Worm (Caenorhabditis elegans) whole organism, L3 larva: ENCODE results near the gene dph-1.
A peak's percentile ranks its signal among the peaks of the same experiment; 100 is the strongest.

Experiments
- R02D3.7 ChIP-seq: fragments of 150-350 bp; optimal IDR thresholded peaks from 2 replicates; lab custom pipeline; 2014; ENCODE audit warnings: missing biosample characterization, missing genetic modification characterization
- aly-2 ChIP-seq: fragments of 150-350 bp; optimal IDR thresholded peaks from 2 replicates; lab custom pipeline; 2014; ENCODE audit warnings: missing biosample characterization, missing genetic modification characterization
- ama-1 ChIP-seq: fragments of 150-350 bp; optimal IDR thresholded peaks from 2 replicates; lab custom pipeline; 2018
- ceh-16 ChIP-seq: sonication (generic microtip); optimal IDR thresholded peaks from 2 replicates; lab custom pipeline; 2017; ENCODE audit warnings: missing biosample characterization, missing genetic modification characterization
- ceh-82 ChIP-seq: fragments of 150-350 bp; optimal IDR thresholded peaks from 2 replicates; lab custom pipeline; 2014; ENCODE audit warnings: missing biosample characterization, missing genetic modification characterization
- daf-12 ChIP-seq: fragments of 150-350 bp; optimal IDR thresholded peaks from 2 replicates; lab custom pipeline; 2014; ENCODE audit warnings: missing biosample characterization, missing genetic modification reagents, missing genetic modification characterization
- egl-5 ChIP-seq: fragments of 150-350 bp; optimal IDR thresholded peaks from 2 replicates; lab custom pipeline; 2017; ENCODE audit warnings: missing biosample characterization, missing genetic modification reagents, missing genetic modification characterization, inconsistent platforms
- elt-1 ChIP-seq: fragments of 150-350 bp; optimal IDR thresholded peaks from 2 replicates; lab custom pipeline; 2014; ENCODE audit warnings: missing biosample characterization, missing genetic modification characterization
- elt-2 ChIP-seq: sonication (generic microtip); optimal IDR thresholded peaks from 2 replicates; lab custom pipeline; 2016; ENCODE audit warnings: missing genetic modification reagents, mild to moderate bottlenecking, missing genetic modification characterization, missing compliant biosample characterization
- elt-3 ChIP-seq, 3 experiments: fragments of 150-350 bp in 1 of 3; sonication (generic microtip) in 2 of 3; optimal IDR thresholded peaks; 2 replicates in 2 of 3; 4 replicates in 1 of 3; lab custom pipeline; 2014 to 2017; ENCODE audit warnings: missing biosample characterization in 3 of 3, missing genetic modification characterization in 3 of 3
- fkh-10 ChIP-seq: sonication (generic microtip); optimal IDR thresholded peaks from 2 replicates; lab custom pipeline; 2017; ENCODE audit warnings: missing biosample characterization, missing genetic modification reagents, missing genetic modification characterization
- fkh-2 ChIP-seq: fragments of 150-350 bp; optimal IDR thresholded peaks from 2 replicates; lab custom pipeline; 2014; ENCODE audit warnings: missing biosample characterization, missing genetic modification reagents, missing genetic modification characterization
- lin-39 ChIP-seq: fragments of 150-350 bp; optimal IDR thresholded peaks from 2 replicates; lab custom pipeline; 2018; ENCODE audit warnings: missing biosample characterization, missing genetic modification reagents, missing genetic modification characterization
- lsy-12 ChIP-seq: sonication (generic microtip); optimal IDR thresholded peaks from 2 replicates; lab custom pipeline; 2016; ENCODE audit warnings: mild to moderate bottlenecking, missing genetic modification characterization, missing compliant biosample characterization
- mdl-1 ChIP-seq: fragments of 150-350 bp; optimal IDR thresholded peaks from 2 replicates; lab custom pipeline; 2014; ENCODE audit warnings: missing biosample characterization, missing genetic modification characterization
- mml-1 ChIP-seq: fragments of 150-350 bp; sonication (generic microtip); optimal IDR thresholded peaks from 3 replicates; lab custom pipeline; 2014; ENCODE audit warnings: missing biosample characterization, missing genetic modification characterization
- nfya-1 ChIP-seq: sonication (generic microtip); optimal IDR thresholded peaks from 2 replicates; lab custom pipeline; 2017; ENCODE audit warnings: missing genetic modification characterization, mild to moderate bottlenecking, missing compliant biosample characterization, antibody characterized with exemption, moderate library complexity; ENCODE audit not compliant: insufficient read depth
- nhr-11 ChIP-seq: fragments of 150-350 bp; optimal IDR thresholded peaks from 2 replicates; lab custom pipeline; 2014; ENCODE audit warnings: missing biosample characterization, missing genetic modification characterization
- nhr-237 ChIP-seq: fragments of 150-350 bp; optimal IDR thresholded peaks from 2 replicates; lab custom pipeline; 2014; ENCODE audit warnings: missing biosample characterization, missing genetic modification characterization
- nhr-25 ChIP-seq: sonication (generic microtip); optimal IDR thresholded peaks from 2 replicates; lab custom pipeline; 2017; ENCODE audit warnings: missing biosample characterization, missing genetic modification characterization
- nhr-28 ChIP-seq: fragments of 150-350 bp; optimal IDR thresholded peaks from 2 replicates; lab custom pipeline; 2014; ENCODE audit warnings: missing biosample characterization, missing genetic modification characterization
- nhr-43 ChIP-seq: sonication (generic microtip); optimal IDR thresholded peaks from 2 replicates; lab custom pipeline; 2016; ENCODE audit warnings: mild to moderate bottlenecking, missing genetic modification characterization, missing compliant biosample characterization; ENCODE audit not compliant: poor library complexity, severe bottlenecking
- nhr-76 ChIP-seq: fragments of 150-350 bp; sonication (generic microtip); optimal IDR thresholded peaks from 5 replicates; lab custom pipeline; 2014; ENCODE audit warnings: missing biosample characterization, missing genetic modification characterization
- pha-4 ChIP-seq: fragments of 150-350 bp; optimal IDR thresholded peaks from 2 replicates; lab custom pipeline; 2014; ENCODE audit warnings: missing biosample characterization, missing genetic modification reagents, missing genetic modification characterization
- pqm-1 ChIP-seq: fragments of 150-350 bp; optimal IDR thresholded peaks from 2 replicates; lab custom pipeline; 2017; ENCODE audit warnings: missing biosample characterization, missing genetic modification characterization, inconsistent platforms
- sea-2 ChIP-seq: fragments of 150-350 bp; sonication (generic microtip); optimal IDR thresholded peaks from 4 replicates; lab custom pipeline; 2014; ENCODE audit warnings: missing biosample characterization, missing genetic modification reagents, missing genetic modification characterization
- snpc-4 ChIP-seq: fragments of 150-350 bp; optimal IDR thresholded peaks from 2 replicates; lab custom pipeline; 2014; ENCODE audit warnings: missing biosample characterization, missing genetic modification characterization
- tbx-2 ChIP-seq: sonication (generic microtip); optimal IDR thresholded peaks from 2 replicates; lab custom pipeline; 2016; ENCODE audit warnings: mild to moderate bottlenecking, missing genetic modification characterization, missing compliant biosample characterization
- unc-39 ChIP-seq: sonication (generic microtip); optimal IDR thresholded peaks from 4 replicates; lab custom pipeline; 2017; ENCODE audit warnings: missing biosample characterization, missing genetic modification characterization
- unc-62 ChIP-seq: fragments of 150-350 bp; sonication (generic microtip); optimal IDR thresholded peaks from 4 replicates; lab custom pipeline; 2014; ENCODE audit warnings: missing biosample characterization, missing genetic modification reagents, missing genetic modification characterization
- zag-1 ChIP-seq: fragments of 150-350 bp; optimal IDR thresholded peaks from 2 replicates; lab custom pipeline; 2014; ENCODE audit warnings: missing biosample characterization, missing genetic modification characterization
- ztf-4 ChIP-seq: fragments of 150-350 bp; optimal IDR thresholded peaks from 2 replicates; lab custom pipeline; 2014; ENCODE audit warnings: missing biosample characterization, missing genetic modification characterization

The dph-1 gene

DNA sequence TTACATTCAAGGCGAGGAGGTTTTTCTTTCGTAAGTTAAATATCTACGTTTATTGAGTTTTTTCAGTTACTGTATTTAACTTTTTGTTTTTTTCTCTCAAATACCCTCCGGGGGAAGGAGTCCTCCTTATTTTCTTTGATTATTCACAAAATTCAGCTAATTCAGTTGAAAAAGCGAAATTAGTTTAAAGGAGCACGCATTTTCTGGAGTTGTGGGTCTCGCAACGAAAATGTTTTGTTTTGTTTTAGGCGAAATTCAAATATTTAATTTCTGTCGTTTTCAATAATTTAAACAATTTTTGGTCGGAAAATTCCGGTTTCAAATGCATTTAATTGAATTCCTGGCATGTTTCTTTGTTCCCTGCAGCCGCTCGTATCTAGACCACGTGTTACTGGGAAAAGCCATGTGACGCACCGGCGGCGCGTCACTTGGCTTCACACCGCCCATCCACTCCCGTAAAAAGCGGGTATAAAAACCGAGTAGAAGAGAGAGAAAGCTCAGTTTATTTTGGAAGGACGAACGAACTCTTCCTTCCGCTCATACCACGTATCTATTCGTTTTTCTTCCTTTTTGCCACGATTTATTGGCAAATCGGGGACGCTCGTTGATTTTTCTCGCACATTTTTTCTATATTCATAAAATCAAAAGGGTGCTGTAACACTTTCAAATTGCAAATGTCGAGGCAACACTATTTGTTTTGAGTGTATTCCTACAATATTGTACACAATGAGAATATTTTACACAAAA, 29.0 kb downstream of the dph-1 start:
- peak; percentile 13 for TF ChIP-seq nfya-1 (tag; lab: Kevin White, UChicago)
- no peak for TF ChIP-seq nhr-237 (tag; lab: Kevin White, UChicago)
- peak; percentile 78 for TF ChIP-seq ama-1 (lab: Kevin White, UChicago)
- no peak for TF ChIP-seq lin-39 (tag; lab: Kevin White, UChicago)
- no peak for TF ChIP-seq aly-2 (tag; lab: Kevin White, UChicago)
- TF ChIP-seq ceh-16 (tag; lab: Kevin White, UChicago): no peak
- no peak for TF ChIP-seq daf-12 (tag; lab: Kevin White, UChicago)

DNA sequence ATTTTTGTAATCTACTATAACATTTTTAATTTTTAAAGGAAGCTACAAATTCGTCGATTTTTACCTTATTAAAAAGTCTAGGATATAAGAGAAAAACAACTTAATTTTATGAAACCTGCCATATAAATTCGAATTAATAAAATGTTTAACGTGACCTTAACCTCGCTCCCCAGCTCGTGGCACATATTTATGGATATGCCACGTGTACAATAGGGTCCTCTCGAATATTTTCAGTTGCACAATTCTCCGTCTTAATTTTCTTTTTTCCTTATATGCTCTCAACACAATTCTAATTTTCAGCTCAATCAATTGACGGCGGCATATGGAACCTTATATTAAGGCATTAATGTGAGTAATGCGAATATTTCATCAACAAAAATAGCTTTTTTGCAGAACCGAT, 29.6 kb downstream of the dph-1 start, which contains the start of gene F34D10.4:
Gene F34D10.4 (plus strand): TSS at position 301 of the 400 bp plus-strand sequence.
- TF ChIP-seq nhr-43 (tag; lab: Kevin White, UChicago) (peak; percentile 50), ama-1 (lab: Kevin White, UChicago) (no peak)

DNA sequence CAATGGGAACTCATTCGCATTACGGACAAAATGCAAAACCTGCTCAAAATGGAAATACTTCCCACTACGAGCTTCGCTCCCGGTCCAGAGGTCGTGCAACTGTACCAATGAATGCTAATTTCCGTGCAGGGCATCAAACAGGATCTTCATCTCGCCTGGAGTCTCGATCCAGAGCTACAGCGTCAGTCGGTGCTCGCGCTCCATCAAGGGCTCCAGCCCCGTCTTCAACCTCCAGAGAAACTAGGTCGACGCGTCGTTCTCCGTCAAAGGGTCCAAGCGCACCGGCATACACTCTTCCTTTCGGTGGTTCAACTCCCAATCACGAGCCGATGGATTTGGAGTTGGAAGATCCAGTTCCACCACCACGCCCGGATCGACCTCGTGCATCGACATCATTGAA, 31.1 kb downstream of the dph-1 start:
- TF ChIP-seq nhr-237 (tag; lab: Kevin White, UChicago) (no peak), nhr-28 (tag; lab: Kevin White, UChicago) (no peak), unc-39 (tag; lab: Kevin White, UChicago) (no peak), mml-1 (no peak), ama-1 (lab: Kevin White, UChicago) (no peak), unc-62 (no peak), R02D3.7 (no peak), lsy-12 (no peak), snpc-4 (tag; lab: Kevin White, UChicago) (no peak), ceh-82 (no peak), nhr-76 (no peak), nhr-43 (tag; lab: Kevin White, UChicago) (no peak), elt-2 (tag; lab: Kevin White, UChicago) (no peak)

DNA sequence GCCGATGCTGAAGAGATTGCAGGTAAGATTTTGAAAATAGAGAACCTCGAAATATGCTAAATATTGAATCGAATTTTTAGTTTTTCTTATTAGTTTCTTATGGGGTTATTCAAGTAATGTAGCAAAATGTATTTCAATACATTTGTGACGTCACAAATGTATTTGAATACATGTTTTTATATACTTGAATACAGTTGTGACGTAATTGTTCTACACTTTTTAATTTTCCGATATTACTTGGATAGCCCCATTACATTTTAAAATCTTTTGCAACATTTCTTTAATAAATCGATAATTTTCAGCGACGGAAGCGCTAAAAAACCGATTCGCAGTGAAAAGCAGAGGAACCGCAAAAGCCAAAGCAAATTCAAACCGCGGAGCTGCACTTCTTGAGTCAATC, 31.6 kb downstream of the dph-1 start:
- TF ChIP-seq mml-1 (no peak), nhr-11 (tag; lab: Kevin White, UChicago) (no peak), ztf-4 (no peak), mdl-1 (no peak), elt-2 (tag; lab: Kevin White, UChicago) (no peak), tbx-2 (tag; lab: Kevin White, UChicago) (no peak), elt-3 (tag; optimal IDR thresholded peaks at IDR 0.05; lab: Kevin White, UChicago) (no peak), R02D3.7 (no peak), elt-1 (tag; lab: Kevin White, UChicago) (no peak), fkh-2 (tag; lab: Kevin White, UChicago) (no peak), zag-1 (tag; lab: Kevin White, UChicago) (no peak)

DNA sequence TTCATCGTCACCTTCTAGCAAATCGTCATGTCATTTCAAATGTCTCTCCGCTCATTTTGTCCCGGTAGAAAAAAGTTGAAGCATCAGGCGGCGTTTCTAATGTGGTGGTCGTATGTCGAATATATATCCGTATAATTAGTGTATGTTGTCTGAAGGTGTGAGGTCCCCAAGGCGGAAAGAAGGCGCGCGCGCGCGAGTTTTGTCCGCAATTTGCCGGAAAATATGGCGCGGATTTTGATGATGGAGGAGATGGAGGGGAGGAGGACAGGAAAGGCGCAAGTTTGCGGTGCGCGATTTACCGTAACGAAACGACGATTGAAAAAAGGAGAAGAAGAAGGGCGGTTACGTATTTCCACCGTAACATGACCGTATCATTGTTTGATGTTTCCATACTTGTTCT, 35.4 kb downstream of the dph-1 start:
- TF ChIP-seq nhr-28 (tag; lab: Kevin White, UChicago) (no peak), mml-1 (no peak), fkh-10 (GFP tag; lab: Kevin White, UChicago) (no peak), sea-2 (GFP tag; lab: Kevin White, UChicago) (no peak), ceh-16 (tag; lab: Kevin White, UChicago) (no peak), nhr-25 (tag; lab: Kevin White, UChicago) (no peak), nhr-237 (tag; lab: Kevin White, UChicago) (no peak), unc-39 (tag; lab: Kevin White, UChicago) (no peak), egl-5 (tag; lab: Kevin White, UChicago) (no peak)

DNA sequence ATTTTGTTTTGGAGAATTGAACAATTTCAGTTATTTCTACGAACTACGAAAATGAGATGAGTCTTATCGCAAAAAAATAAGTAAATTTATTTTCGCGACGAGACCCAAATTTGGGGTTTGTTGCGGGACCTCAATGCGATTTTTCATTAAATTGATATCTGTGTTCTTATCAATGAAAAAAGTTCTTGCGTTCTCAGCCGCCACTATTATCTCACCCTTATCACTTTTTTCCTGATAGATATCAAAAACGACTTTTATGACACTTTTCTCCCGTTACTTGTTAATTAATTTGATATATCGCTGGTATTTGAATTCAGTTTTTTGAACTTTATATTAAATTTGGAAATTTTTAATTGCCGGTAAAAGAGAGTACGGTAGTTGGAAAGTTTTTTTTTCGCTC, 36.7 kb downstream of the dph-1 start:
- TF ChIP-seq ztf-4 (no peak), R02D3.7 (no peak), unc-62 (no peak), zag-1 (tag; lab: Kevin White, UChicago) (no peak), pha-4 (tag; lab: Kevin White, UChicago) (no peak), pqm-1 (tag; lab: Kevin White, UChicago) (no peak), nhr-28 (tag; lab: Kevin White, UChicago) (no peak), daf-12 (tag; lab: Kevin White, UChicago) (no peak)
